Worm (Caenorhabditis elegans) whole organism, midembryonic: ENCODE data around the gene C37E2.3.

Source experiments
- T22C8.4 ChIP-seq: fragments of 200-800 bp; sonication (Bioruptor generic); IDR thresholded peaks from 2 replicates; pipeline ENCODE4 v1.3.6; 2022; ENCODE audit warnings: missing genetic modification characterization, missing compliant biosample characterization
- cog-1 ChIP-seq: sonication (generic microtip); optimal IDR thresholded peaks from 2 replicates; lab custom pipeline; 2016; ENCODE audit warnings: missing genetic modification characterization, missing compliant biosample characterization
- flt-1 ChIP-seq: fragments of 200-800 bp; sonication (Bioruptor generic); IDR thresholded peaks from 2 replicates; pipeline ENCODE4 v1.3.6; 2022; ENCODE audit warnings: missing genetic modification characterization, missing compliant biosample characterization
- klf-2 ChIP-seq: fragments of 200-800 bp; sonication (Bioruptor generic); conservative IDR thresholded peaks from 2 replicates; pipeline ENCODE4 v1.3.6; 2022; ENCODE audit warnings: missing genetic modification reagents, missing genetic modification characterization, missing compliant biosample characterization
- med-1 ChIP-seq: sonication (generic microtip); optimal IDR thresholded peaks from 2 replicates; lab custom pipeline; 2017; ENCODE audit warnings: missing genetic modification characterization, mild to moderate bottlenecking, missing compliant biosample characterization, antibody characterized with exemption, missing genetic modification reagents; ENCODE audit not compliant: insufficient read depth
- ref-1 ChIP-seq: fragments of 200-800 bp; sonication (Bioruptor generic); conservative IDR thresholded peaks from 2 replicates; pipeline ENCODE4 v1.3.6; 2022; ENCODE audit warnings: missing genetic modification reagents, missing genetic modification characterization, missing compliant biosample characterization
- tab-1 ChIP-seq: fragments of 200-800 bp; sonication (Bioruptor generic); IDR thresholded peaks from 2 replicates; pipeline ENCODE4 v1.3.6; 2022; ENCODE audit warnings: missing genetic modification characterization, missing compliant biosample characterization
- ztf-23 ChIP-seq: fragments of 200-800 bp; sonication (Bioruptor generic); IDR thresholded peaks from 2 replicates; pipeline ENCODE4 v1.3.6; 2022; ENCODE audit warnings: missing genetic modification reagents, missing genetic modification characterization, missing compliant biosample characterization
- ztf-29 ChIP-seq: fragments of 200-800 bp; sonication (Bioruptor generic); IDR thresholded peaks from 2 replicates; pipeline ENCODE4 v1.3.6; 2022; ENCODE audit warnings: missing genetic modification reagents, missing genetic modification characterization, missing compliant biosample characterization

DNA sequence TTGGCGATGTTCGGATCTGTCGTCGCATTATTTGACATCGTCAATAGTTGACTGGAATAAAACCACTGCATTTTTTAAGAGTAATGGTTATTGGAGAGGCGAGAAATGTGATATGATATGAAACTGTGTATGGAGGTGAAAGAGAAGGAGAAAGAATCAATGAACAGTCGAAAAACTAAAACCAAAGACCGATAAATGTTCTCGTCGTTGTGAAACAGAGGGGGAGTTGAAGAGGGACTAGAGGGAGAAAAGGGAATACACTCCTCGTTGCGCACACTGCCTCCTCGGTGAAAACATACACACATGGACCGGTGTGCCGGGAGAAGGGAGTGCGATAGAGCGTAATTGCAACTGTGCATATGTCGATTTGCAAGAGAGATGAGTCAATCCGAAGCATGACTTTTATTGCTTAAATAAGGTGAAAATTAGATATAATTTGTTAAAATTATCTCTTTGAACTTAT lies 10.7 kb upstream of the C37E2.3 start, which contains the start of gene sym-4:
- TF ChIP-seq med-1 (GFP tag; lab: Kevin White, UChicago) (no peak), tab-1 (GFP tag; lab: Robert Waterston, UW) (no peak), cog-1 (tag; lab: Kevin White, UChicago) (peak; percentile 65), ztf-23 (0 out of 2 replicates have a peak, but pooled peaks have one; percentile 38), flt-1 (0 out of 2 replicates have a peak, but pooled peaks have one; percentile 37), klf-2 (GFP tag; lab: Robert Waterston, UW) (no peak), ztf-29 (GFP tag; lab: Robert Waterston, UW) (no peak), ref-1 (GFP tag; lab: Robert Waterston, UW) (no peak), T22C8.4 (GFP tag; lab: Robert Waterston, UW) (no peak)
